Worm (Caenorhabditis elegans) whole organism, L4 larva: Measurements from ENCODE around the gene W05B10.4.

Source experiments
- F10B5.3 ChIP-seq: sonication (generic microtip); optimal IDR thresholded peaks from 2 replicates; lab custom pipeline; 2016; ENCODE audit warnings: mild to moderate bottlenecking, missing genetic modification characterization, missing compliant biosample characterization
- Y105C5A.15 ChIP-seq: fragments of 200-800 bp; sonication (Bioruptor generic); IDR thresholded peaks from 2 replicates; pipeline ENCODE4 v1.3.6; 2022; ENCODE audit warnings: missing genetic modification characterization, missing compliant biosample characterization
- aha-1 ChIP-seq: fragments of 150-350 bp; peaks from one replicate; lab custom pipeline; 2014; ENCODE audit warnings: missing biosample characterization, missing genetic modification characterization
- ceh-20 ChIP-seq: fragments of 200-800 bp; sonication (Bioruptor generic); IDR thresholded peaks from 2 replicates; pipeline ENCODE4 v1.3.6; 2022; ENCODE audit warnings: missing genetic modification reagents, missing genetic modification characterization, missing compliant biosample characterization
- ceh-44 ChIP-seq: fragments of 200-800 bp; sonication (Bioruptor generic); IDR thresholded peaks from 2 replicates; pipeline ENCODE4 v1.3.6; 2022; ENCODE audit warnings: missing genetic modification reagents, missing genetic modification characterization, missing compliant biosample characterization
- ctbp-1 ChIP-seq: fragments of 200-800 bp; sonication (Bioruptor generic); IDR thresholded peaks from 2 replicates; pipeline ENCODE4 v1.3.6; 2022; ENCODE audit warnings: missing genetic modification reagents, missing genetic modification characterization, missing compliant biosample characterization
- daf-16 ChIP-seq, 3 experiments: sonication (generic microtip); optimal IDR thresholded peaks; 2 replicates each; lab custom pipeline; 2016 to 2017; ENCODE audit warnings: missing genetic modification characterization in 3 of 3, missing genetic modification reagents in 3 of 3, mild to moderate bottlenecking in 2 of 3, missing compliant biosample characterization in 2 of 3, missing biosample characterization in 1 of 3, moderate library complexity in 1 of 3
- daf-8 ChIP-seq: fragments of 200-800 bp; sonication (Bioruptor generic); IDR thresholded peaks from 2 replicates; pipeline ENCODE4 v1.3.6; 2022; ENCODE audit warnings: missing genetic modification characterization, missing compliant biosample characterization
- dmd-6 ChIP-seq: fragments of 200-800 bp; sonication (Bioruptor generic); IDR thresholded peaks from 2 replicates; pipeline ENCODE4 v1.3.6; 2022; ENCODE audit warnings: missing genetic modification reagents, missing genetic modification characterization, missing compliant biosample characterization
- dmd-8 ChIP-seq: fragments of 200-800 bp; sonication (Bioruptor generic); IDR thresholded peaks from 2 replicates; pipeline ENCODE4 v1.3.6; 2022; ENCODE audit warnings: missing genetic modification characterization, missing compliant biosample characterization
- dve-1 ChIP-seq: sonication (generic microtip); optimal IDR thresholded peaks from 2 replicates; lab custom pipeline; 2017; ENCODE audit warnings: antibody characterized with exemption, mild to moderate bottlenecking, missing genetic modification characterization, missing compliant biosample characterization; ENCODE audit not compliant: insufficient read depth
- hlh-11 ChIP-seq: fragments of 200-800 bp; sonication (Bioruptor generic); optimal IDR thresholded peaks from 2 replicates; lab custom pipeline; 2018; ENCODE audit warnings: mild to moderate bottlenecking, missing genetic modification characterization, missing compliant biosample characterization
- hlh-30 ChIP-seq: sonication (generic microtip); optimal IDR thresholded peaks from 2 replicates; lab custom pipeline; 2017; ENCODE audit warnings: antibody characterized with exemption, mild to moderate bottlenecking, missing genetic modification characterization, missing compliant biosample characterization; ENCODE audit not compliant: insufficient read depth
- hmg-1.1 ChIP-seq: fragments of 200-800 bp; sonication (Bioruptor generic); IDR thresholded peaks from 2 replicates; pipeline ENCODE4 v1.3.6; 2022; ENCODE audit warnings: missing genetic modification reagents, missing genetic modification characterization, missing compliant biosample characterization
- lin-13 ChIP-seq: fragments of 150-350 bp; optimal IDR thresholded peaks from 2 replicates; lab custom pipeline; 2014; ENCODE audit warnings: missing biosample characterization, missing genetic modification reagents, missing genetic modification characterization
- lin-38 ChIP-seq: fragments of 200-800 bp; sonication (Bioruptor generic); IDR thresholded peaks from 2 replicates; pipeline ENCODE4 v1.3.6; 2022; ENCODE audit warnings: missing genetic modification reagents, missing genetic modification characterization, missing compliant biosample characterization
- lin-39 ChIP-seq: fragments of 150-350 bp; optimal IDR thresholded peaks from 2 replicates; lab custom pipeline; 2014; ENCODE audit warnings: missing biosample characterization, missing genetic modification reagents, missing genetic modification characterization
- lsy-2 ChIP-seq, 2 experiments: fragments of 150-350 bp in 1 of 2; sonication (generic microtip) in 1 of 2; optimal IDR thresholded peaks; 2 replicates each; lab custom pipeline; 2014 to 2017; ENCODE audit warnings: missing biosample characterization in 2 of 2, missing genetic modification characterization in 2 of 2
- madf-5 ChIP-seq, 2 experiments: fragments of 200-800 bp; sonication (Bioruptor generic); IDR thresholded peaks; 2 replicates each; pipeline ENCODE4 v1.3.6; 2022; ENCODE audit warnings: missing compliant biosample characterization in 2 of 2, missing genetic modification characterization in 2 of 2
- mdl-1 ChIP-seq, 2 experiments: fragments of 150-350 bp in 1 of 2; sonication (generic microtip) in 1 of 2; optimal IDR thresholded peaks; 2 replicates each; lab custom pipeline; 2014 to 2017; ENCODE audit warnings: missing biosample characterization in 2 of 2, missing genetic modification characterization in 2 of 2
- mxl-2 ChIP-seq: fragments of 200-800 bp; sonication (Bioruptor generic); conservative IDR thresholded peaks from 2 replicates; pipeline ENCODE4 v1.3.6; 2022; ENCODE audit warnings: missing genetic modification reagents, missing genetic modification characterization, missing compliant biosample characterization
- mxl-3 ChIP-seq: fragments of 200-800 bp; sonication (Bioruptor generic); optimal IDR thresholded peaks from 2 replicates; lab custom pipeline; 2018; ENCODE audit warnings: mild to moderate bottlenecking, missing genetic modification characterization, missing compliant biosample characterization
- nhr-25 ChIP-seq: sonication (generic microtip); optimal IDR thresholded peaks from 2 replicates; lab custom pipeline; 2017; ENCODE audit warnings: missing genetic modification characterization, mild to moderate bottlenecking, missing compliant biosample characterization, antibody characterized with exemption, moderate library complexity, borderline replicate concordance; ENCODE audit not compliant: insufficient read depth
- nhr-28 ChIP-seq: fragments of 150-350 bp; optimal IDR thresholded peaks from 2 replicates; lab custom pipeline; 2014; ENCODE audit warnings: missing biosample characterization, missing genetic modification characterization
- nhr-42 ChIP-seq: fragments of 200-800 bp; sonication (Bioruptor generic); IDR thresholded peaks from 2 replicates; pipeline ENCODE4 v1.3.6; 2022; ENCODE audit warnings: missing genetic modification characterization, missing compliant biosample characterization
- nhr-6 ChIP-seq: fragments of 150-350 bp; optimal IDR thresholded peaks from 2 replicates; lab custom pipeline; 2014; ENCODE audit warnings: missing biosample characterization, missing genetic modification characterization
- nhr-77 ChIP-seq: fragments of 150-350 bp; optimal IDR thresholded peaks from 2 replicates; lab custom pipeline; 2014; ENCODE audit warnings: missing biosample characterization, missing genetic modification characterization
- php-3 ChIP-seq: fragments of 200-800 bp; sonication (Bioruptor generic); IDR thresholded peaks from 2 replicates; pipeline ENCODE4 v1.3.6; 2022; ENCODE audit warnings: missing genetic modification reagents, missing genetic modification characterization, missing compliant biosample characterization
- pqm-1 ChIP-seq: sonication (generic microtip); optimal IDR thresholded peaks from 2 replicates; lab custom pipeline; 2017; ENCODE audit warnings: missing biosample characterization, missing genetic modification characterization
- sdz-12 ChIP-seq: fragments of 200-800 bp; sonication (Bioruptor generic); optimal IDR thresholded peaks from 2 replicates; lab custom pipeline; 2018; ENCODE audit warnings: mild to moderate bottlenecking, missing genetic modification characterization, missing compliant biosample characterization
- tra-1 ChIP-seq: fragments of 200-800 bp; sonication (Bioruptor generic); IDR thresholded peaks from 2 replicates; pipeline ENCODE4 v1.3.6; 2022; ENCODE audit warnings: missing genetic modification reagents, missing genetic modification characterization, missing compliant biosample characterization
- unc-62 ChIP-seq, 3 experiments: fragments of 150-350 bp in 1 of 3; sonication (generic microtip); optimal IDR thresholded peaks in 2 of 3; peaks in 1 of 3; 1 replicate in 1 of 3; 2 replicates in 2 of 3; lab custom pipeline; 2014 to 2017; ENCODE audit warnings: missing biosample characterization in 3 of 3, missing genetic modification characterization in 3 of 3, missing genetic modification reagents in 3 of 3, missing genotype in 1 of 3
- zfp-3 ChIP-seq: fragments of 200-800 bp; sonication (Bioruptor generic); conservative IDR thresholded peaks from 2 replicates; pipeline ENCODE4 v1.3.6; 2022; ENCODE audit warnings: missing genetic modification reagents, missing genetic modification characterization, missing compliant biosample characterization
- zip-11 ChIP-seq: fragments of 200-800 bp; sonication (Bioruptor generic); IDR thresholded peaks from 2 replicates; pipeline ENCODE4 v1.3.6; 2022; ENCODE audit warnings: missing genetic modification characterization, missing compliant biosample characterization

W05B10.4 gene

ce11 chrV:12633046-12633445 is 35.0 kb upstream of the W05B10.4 start:
- TF ChIP-seq daf-8 (GFP tag; lab: Robert Waterston, UW), result no peak
- TF ChIP-seq Y105C5A.15, result no peak
- TF ChIP-seq nhr-42 (GFP tag; lab: Robert Waterston, UW), result no peak
- TF ChIP-seq ceh-44, result no peak
- TF ChIP-seq unc-62 (GFP tag; optimal IDR thresholded peaks at IDR 0.05 in 1 of 2; lab: Kevin White, UChicago), result no peak
- TF ChIP-seq unc-62 (tag; optimal IDR thresholded peaks at IDR 0.05; lab: Kevin White, UChicago), result no peak
- TF ChIP-seq dmd-6, result no peak
- TF ChIP-seq ceh-20, result no peak
- TF ChIP-seq nhr-77 (tag; lab: Kevin White, UChicago), result no peak
- TF ChIP-seq madf-5 (GFP tag; IDR thresholded peaks at IDR 0.05; lab: Robert Waterston, UW), result no peak
- TF ChIP-seq daf-16 (GFP tag; optimal IDR thresholded peaks at IDR 0.05; lab: Kevin White, UChicago), result no peak
- TF ChIP-seq daf-16 (tag; optimal IDR thresholded peaks at IDR 0.05; lab: Kevin White, UChicago), result no peak
- no peak for TF ChIP-seq lsy-2 (tag; optimal IDR thresholded peaks at IDR 0.05; lab: Kevin White, UChicago)
- TF ChIP-seq ctbp-1 (GFP tag; lab: Robert Waterston, UW), result no peak
- TF ChIP-seq F10B5.3 (tag; lab: Kevin White, UChicago), result no peak
- no peak for TF ChIP-seq nhr-25 (tag; lab: Kevin White, UChicago)
- no peak for TF ChIP-seq dmd-8
- TF ChIP-seq lin-13 (GFP tag; lab: Kevin White, UChicago), result no peak
- no peak for TF ChIP-seq sdz-12
- TF ChIP-seq tra-1 (GFP tag; lab: Robert Waterston, UW), result no peak
- TF ChIP-seq hmg-1.1 (GFP tag; lab: Robert Waterston, UW), result no peak
- TF ChIP-seq, all 104 proteins: peak for 0

ce11 chrV:12634050-12634449 is 34.0 kb upstream of the W05B10.4 start:
- no peak for TF ChIP-seq lin-39 (tag; lab: Kevin White, UChicago)
- TF ChIP-seq zip-11 (GFP tag; lab: Robert Waterston, UW), result no peak
- peak; percentile 36 for TF ChIP-seq nhr-28 (tag; lab: Kevin White, UChicago)
- TF ChIP-seq pqm-1, result peak; percentile 45

- TF ChIP-seq aha-1 (tag; lab: Kevin White, UChicago), result peak; percentile 91
- TF ChIP-seq ceh-44, result no peak
- TF ChIP-seq mxl-2, result peak; percentile 95
- TF ChIP-seq nhr-6, result peak; percentile 20
- TF ChIP-seq daf-16 (GFP tag; optimal IDR thresholded peaks at IDR 0.05; lab: Kevin White, UChicago), result peak in 1 of 2 experiments; percentile 15
- TF ChIP-seq daf-16 (tag; optimal IDR thresholded peaks at IDR 0.05; lab: Kevin White, UChicago), result peak; percentile 26
Observed at ce11 chrV:12634746-12635145, 33.3 kb upstream of the W05B10.4 start.

- peak; percentile 76 for TF ChIP-seq nhr-77 (tag; lab: Kevin White, UChicago)
- peak; percentile 30 for TF ChIP-seq aha-1 (tag; lab: Kevin White, UChicago)
- peak; percentile 38 for TF ChIP-seq hlh-11 (tag; lab: Kevin White, UChicago)
- peak; percentile 58 to 85 for TF ChIP-seq mdl-1 (tag; optimal IDR thresholded peaks at IDR 0.05; lab: Kevin White, UChicago)
- TF ChIP-seq php-3 (GFP tag; lab: Robert Waterston, UW), result peak; percentile 50; the same call in 1 of the 2 replicates
- no peak for TF ChIP-seq lin-38 (GFP tag; lab: Robert Waterston, UW)
- TF ChIP-seq nhr-28 (tag; lab: Kevin White, UChicago), result peak; percentile 86
- no peak for TF ChIP-seq ceh-20
- peak; percentile 86 for TF ChIP-seq hlh-30 (tag; lab: Kevin White, UChicago)
- no peak for TF ChIP-seq lsy-2 (tag; optimal IDR thresholded peaks at IDR 0.05; lab: Kevin White, UChicago)
- peak; percentile 44 for TF ChIP-seq mxl-3
- TF ChIP-seq dve-1 (tag; lab: Kevin White, UChicago), result peak; percentile 87
- TF ChIP-seq daf-16 (GFP tag; optimal IDR thresholded peaks at IDR 0.05; lab: Kevin White, UChicago), result no peak
- peak; percentile 45 for TF ChIP-seq daf-16 (tag; optimal IDR thresholded peaks at IDR 0.05; lab: Kevin White, UChicago)
- TF ChIP-seq dmd-6, result peak; percentile 51
- TF ChIP-seq dmd-8, result no peak
- TF ChIP-seq unc-62 (GFP tag; optimal IDR thresholded peaks at IDR 0.05 in 1 of 2; lab: Kevin White, UChicago), result no peak
- no peak for TF ChIP-seq unc-62 (tag; optimal IDR thresholded peaks at IDR 0.05; lab: Kevin White, UChicago)
- no peak for TF ChIP-seq zfp-3
- no peak for TF ChIP-seq lin-13 (GFP tag; lab: Kevin White, UChicago)
- TF ChIP-seq, all 104 proteins: peak for 11
Observed at ce11 chrV:12635218-12635617, 32.8 kb upstream of the W05B10.4 start.
